Fruit fly (Drosophila melanogaster): Measurements from ENCODE around the gene CG8209.

CG8209 gene

dm6 chr3L:8024278-8025140, 48.3 kb downstream of the CG8209 start (continued):
- no peak for TF ChIP-seq chif (GFP tag; optimal IDR thresholded peaks at IDR 0.05)
- peak; percentile 56 for TF ChIP-seq gsb (GFP tag; IDR thresholded peaks at IDR 0.05)
- peak; percentile 57 for TF ChIP-seq CG4424 (GFP tag; optimal IDR thresholded peaks at IDR 0.05)
- TF ChIP-seq CTCF (GFP tag; optimal IDR thresholded peaks at IDR 0.05), result no peak
- TF ChIP-seq Max (GFP tag; optimal IDR thresholded peaks at IDR 0.05), result peak; percentile 55
- TF ChIP-seq Ets97D (GFP tag; optimal IDR thresholded peaks at IDR 0.05), result no peak
- TF ChIP-seq NFAT (GFP tag; IDR thresholded peaks at IDR 0.05), result 0 out of 2 replicates have a peak, but pooled peaks have one; percentile 43
- no peak for TF ChIP-seq CG12299 (tag; optimal IDR thresholded peaks at IDR 0.05)
- no peak for TF ChIP-seq CG8924 (tag; optimal IDR thresholded peaks at IDR 0.05)
- peak; percentile 82 for TF ChIP-seq CG32532 (GFP tag; IDR thresholded peaks at IDR 0.05)
- peak; percentile 80 for TF ChIP-seq CG11504 (tag; optimal IDR thresholded peaks at IDR 0.05)
- TF ChIP-seq CG17385 (GFP tag; optimal IDR thresholded peaks at IDR 0.05), result no peak
- TF ChIP-seq nmo (GFP tag; optimal IDR thresholded peaks at IDR 0.05), result peak; percentile 82
- no peak for TF ChIP-seq CG34224 (GFP tag; IDR thresholded peaks at IDR 0.05; ENCODE audit: partially characterized antibody)
- TF ChIP-seq kay (GFP tag; optimal IDR thresholded peaks at IDR 0.05), result peak; percentile 5
- TF ChIP-seq CG10366 (GFP tag; IDR thresholded peaks at IDR 0.05), result peak; percentile 55
- TF ChIP-seq CG4328 (GFP tag; optimal IDR thresholded peaks at IDR 0.05), result peak; percentile 4
- peak; percentile 12 for TF ChIP-seq CG10979 (tag; optimal IDR thresholded peaks at IDR 0.05)
- no peak for TF ChIP-seq CG18011 (GFP tag; optimal IDR thresholded peaks at IDR 0.05)
- peak; percentile 53; the same call in 1 of the 2 replicates for TF ChIP-seq Awh (GFP tag; IDR thresholded peaks at IDR 0.05)
- TF ChIP-seq ftz-f1 (GFP tag; optimal IDR thresholded peaks at IDR 0.05), result no peak
- TF ChIP-seq CG12659 (GFP tag; optimal IDR thresholded peaks at IDR 0.05), result peak; percentile 25
- TF ChIP-seq bab2 (GFP tag; optimal IDR thresholded peaks at IDR 0.05), result no peak
- TF ChIP-seq Xbp1 (GFP tag; optimal IDR thresholded peaks at IDR 0.05), result peak; percentile 8
- peak; percentile 36 for TF ChIP-seq CG13424 (tag; optimal IDR thresholded peaks at IDR 0.05)
- peak; percentile 5 for TF ChIP-seq CG14710 (tag; optimal IDR thresholded peaks at IDR 0.05)
- peak; percentile 72 for TF ChIP-seq lmd (GFP tag; IDR thresholded peaks at IDR 0.05)
- no peak for TF ChIP-seq knrl (GFP tag; IDR thresholded peaks at IDR 0.05; ENCODE audit: partially characterized antibody)
- TF ChIP-seq CG31365 (tag; optimal IDR thresholded peaks at IDR 0.05), result no peak
- peak; percentile 55 for TF ChIP-seq CG31441 (GFP tag; IDR thresholded peaks at IDR 0.05)
- TF ChIP-seq tio (GFP tag; optimal IDR thresholded peaks at IDR 0.05), result peak; percentile 31
- 0 out of 2 replicates have a peak, but pooled peaks have one; percentile 17 for TF ChIP-seq sens-2 (GFP tag; IDR thresholded peaks at IDR 0.05)
- TF ChIP-seq Six4 (GFP tag; optimal IDR thresholded peaks at IDR 0.05), result peak; percentile 18
- no peak for TF ChIP-seq kah (GFP tag; optimal IDR thresholded peaks at IDR 0.05)
- no peak for TF ChIP-seq insv (GFP tag; optimal IDR thresholded peaks at IDR 0.05)
- TF ChIP-seq Camta (GFP tag; optimal IDR thresholded peaks at IDR 0.05), result no peak
- peak; percentile 60; the same call in 1 of the 2 replicates for TF ChIP-seq ranshi (GFP tag; IDR thresholded peaks at IDR 0.05)
- TF ChIP-seq pum (GFP tag; optimal IDR thresholded peaks at IDR 0.05), result no peak
- no peak; the same call in 2 of the 3 replicates for TF ChIP-seq C15 (GFP tag; IDR thresholded peaks at IDR 0.05)
- no peak for TF ChIP-seq CG5180 (GFP tag; optimal IDR thresholded peaks at IDR 0.05)
- TF ChIP-seq CG17328 (GFP tag; IDR thresholded peaks at IDR 0.05), result 0 out of 2 replicates have a peak, but pooled peaks have one; percentile 21
- TF ChIP-seq CG17359 (tag; optimal IDR thresholded peaks at IDR 0.05), result peak; percentile 47
- no peak; the same call in 1 of the 2 replicates for TF ChIP-seq CG10321 (GFP tag; IDR thresholded peaks at IDR 0.05)
- TF ChIP-seq CG13296 (GFP tag; optimal IDR thresholded peaks at IDR 0.05), result peak; percentile 48
- no peak for TF ChIP-seq stwl (tag; optimal IDR thresholded peaks at IDR 0.05)
- TF ChIP-seq fru (optimal IDR thresholded peaks at IDR 0.05), result no peak
- TF ChIP-seq Oli (tag; optimal IDR thresholded peaks at IDR 0.05), result peak; percentile 53
- TF ChIP-seq CG10267 (tag; optimal IDR thresholded peaks at IDR 0.05), result peak; percentile 23
- TF ChIP-seq br (optimal IDR thresholded peaks at IDR 0.05), result no peak
- no peak for TF ChIP-seq CG12155 (GFP tag; optimal IDR thresholded peaks at IDR 0.05)
